Fruit fly (Drosophila melanogaster) whole organism, embryonic: ENCODE data around the gene scu.

Source experiments
- Adf1 ChIP-seq: fragments of 200-800 bp; sonication (Bioruptor generic); IDR thresholded peaks from 2 replicates; pipeline ENCODE4 v1.3.6; 2022; ENCODE audit warnings: missing biosample characterization, missing genetic modification characterization
- CG10147 ChIP-seq: fragments of 200-800 bp; sonication (Bioruptor generic); optimal IDR thresholded peaks from 2 replicates; lab custom pipeline; 2019; ENCODE audit warnings: missing biosample characterization, mild to moderate bottlenecking, missing genetic modification characterization, moderate library complexity
- CG11504 ChIP-seq: fragments of 200-800 bp; sonication (Bioruptor generic); optimal IDR thresholded peaks from 3 replicates; lab custom pipeline; 2019; ENCODE audit warnings: missing biosample characterization, mild to moderate bottlenecking, missing genetic modification characterization, moderate library complexity
- CG12659 ChIP-seq: fragments of 200-800 bp; sonication (Bioruptor generic); optimal IDR thresholded peaks from 3 replicates; lab custom pipeline; 2017; ENCODE audit warnings: mild to moderate bottlenecking, missing biosample characterization, missing genetic modification reagents, missing genetic modification characterization
- CG13296 ChIP-seq: fragments of 200-800 bp; sonication (Bioruptor generic); optimal IDR thresholded peaks from 3 replicates; lab custom pipeline; 2018; ENCODE audit warnings: missing biosample characterization, mild to moderate bottlenecking, missing genetic modification characterization
- CG13424 ChIP-seq: fragments of 200-800 bp; sonication (Bioruptor generic); optimal IDR thresholded peaks from 2 replicates; lab custom pipeline; 2019; ENCODE audit warnings: missing biosample characterization, mild to moderate bottlenecking, missing genetic modification characterization, moderate library complexity
- CG13894 ChIP-seq: fragments of 200-800 bp; sonication (Bioruptor generic); optimal IDR thresholded peaks from 3 replicates; lab custom pipeline; 2018; ENCODE audit warnings: missing biosample characterization, mild to moderate bottlenecking, missing genetic modification characterization, moderate library complexity
- CG15514 ChIP-seq: fragments of 200-800 bp; sonication (Bioruptor generic); optimal IDR thresholded peaks from 3 replicates; lab custom pipeline; 2017; ENCODE audit warnings: missing biosample characterization, missing genetic modification characterization, mild to moderate bottlenecking, moderate library complexity, missing genetic modification reagents
- CG16813 ChIP-seq: fragments of 200-800 bp; sonication (Bioruptor generic); IDR thresholded peaks from 3 replicates; pipeline ENCODE4 v1.3.6; 2022; ENCODE audit warnings: missing biosample characterization, missing genetic modification characterization; ENCODE audit not compliant: partially characterized antibody
- CG17361 ChIP-seq: fragments of 200-800 bp; sonication (Bioruptor generic); IDR thresholded peaks from 3 replicates; pipeline ENCODE4 v1.3.6; 2022; ENCODE audit warnings: missing biosample characterization, missing genetic modification characterization
- CG18011 ChIP-seq: fragments of 200-800 bp; sonication (Bioruptor generic); optimal IDR thresholded peaks from 2 replicates; lab custom pipeline; 2017; ENCODE audit warnings: missing biosample characterization, missing genetic modification characterization, mild to moderate bottlenecking, moderate library complexity, missing genotype
- CG18599 ChIP-seq: fragments of 200-800 bp; sonication (Bioruptor generic); optimal IDR thresholded peaks from 3 replicates; lab custom pipeline; 2017; ENCODE audit warnings: missing biosample characterization, missing genetic modification characterization, mild to moderate bottlenecking, moderate library complexity, missing genetic modification reagents
- CG2120 ChIP-seq: fragments of 200-800 bp; sonication (Bioruptor generic); optimal IDR thresholded peaks from 3 replicates; lab custom pipeline; 2016; ENCODE audit warnings: missing biosample characterization, missing genetic modification characterization
- CG2678 ChIP-seq: fragments of 200-800 bp; sonication (Bioruptor generic); optimal IDR thresholded peaks from 3 replicates; lab custom pipeline; 2019; ENCODE audit warnings: missing biosample characterization, mild to moderate bottlenecking, missing genetic modification characterization, moderate library complexity
- CG2712 ChIP-seq: fragments of 200-800 bp; optimal IDR thresholded peaks from 3 replicates; lab custom pipeline; 2019; ENCODE audit warnings: missing biosample characterization, mild to moderate bottlenecking, missing genetic modification characterization, moderate library complexity
- CG31441 ChIP-seq: fragments of 200-800 bp; sonication (Bioruptor generic); IDR thresholded peaks from 2 replicates; pipeline ENCODE4 v1.3.6; 2022; ENCODE audit warnings: missing biosample characterization, missing genetic modification characterization
- CG3407 ChIP-seq: fragments of 200-800 bp; sonication (Bioruptor generic); optimal IDR thresholded peaks from 2 replicates; lab custom pipeline; 2018; ENCODE audit warnings: missing biosample characterization, mild to moderate bottlenecking, missing genetic modification characterization
- CG4404 ChIP-seq: fragments of 200-800 bp; sonication (Bioruptor generic); IDR thresholded peaks from 2 replicates; pipeline ENCODE4 v1.3.6; 2022; ENCODE audit warnings: missing biosample characterization, missing genetic modification characterization
- CG6272 ChIP-seq: fragments of 200-800 bp; sonication (Bioruptor generic); IDR thresholded peaks from 2 replicates; pipeline ENCODE4 v1.3.6; 2022; ENCODE audit warnings: missing biosample characterization, missing genetic modification characterization
- CG6689 ChIP-seq: fragments of 200-800 bp; sonication (Bioruptor generic); IDR thresholded peaks from 2 replicates; pipeline ENCODE4 v1.3.6; 2022; ENCODE audit warnings: missing biosample characterization, missing genetic modification characterization
- CG7271 ChIP-seq: fragments of 200-800 bp; sonication (Bioruptor generic); optimal IDR thresholded peaks from 2 replicates; lab custom pipeline; 2018; ENCODE audit warnings: missing biosample characterization, mild to moderate bottlenecking, missing genetic modification characterization, moderate library complexity
- CG7556 ChIP-seq: fragments of 200-800 bp; sonication (Bioruptor generic); optimal IDR thresholded peaks from 2 replicates; lab custom pipeline; 2017; ENCODE audit warnings: missing biosample characterization, mild to moderate bottlenecking, missing genetic modification characterization
- CG7839 ChIP-seq: fragments of 200-800 bp; sonication (Bioruptor generic); optimal IDR thresholded peaks from 3 replicates; lab custom pipeline; 2018; ENCODE audit warnings: missing biosample characterization, mild to moderate bottlenecking, missing genetic modification characterization, moderate library complexity
- CTCF ChIP-seq: fragments of 200-800 bp; sonication (Bioruptor generic); optimal IDR thresholded peaks from 2 replicates; lab custom pipeline; 2017; ENCODE audit warnings: missing biosample characterization, mild to moderate bottlenecking, missing genetic modification characterization, moderate library complexity
- Deaf1 ChIP-seq: fragments of 200-800 bp; optimal IDR thresholded peaks from 3 replicates; lab custom pipeline; 2019; ENCODE audit warnings: missing biosample characterization, mild to moderate bottlenecking, missing genetic modification characterization, moderate library complexity
- E2f2 ChIP-seq: fragments of 200-800 bp; sonication (Bioruptor generic); IDR thresholded peaks from 2 replicates; pipeline ENCODE4 v1.3.6; 2022; ENCODE audit warnings: missing biosample characterization, missing genetic modification characterization
- HHEX ChIP-seq: fragments of 200-800 bp; sonication (Bioruptor generic); optimal IDR thresholded peaks from 3 replicates; lab custom pipeline; 2017; ENCODE audit warnings: missing biosample characterization, mild to moderate bottlenecking, missing genetic modification characterization, missing genetic modification reagents
- Hand ChIP-seq: fragments of 200-800 bp; sonication (Bioruptor generic); optimal IDR thresholded peaks from 2 replicates; lab custom pipeline; 2017; ENCODE audit warnings: mild to moderate bottlenecking, missing biosample characterization, missing genetic modification reagents, missing genetic modification characterization
- NC2α ChIP-seq: fragments of 200-800 bp; sonication (Bioruptor generic); optimal IDR thresholded peaks from 2 replicates; lab custom pipeline; 2016; ENCODE audit warnings: missing biosample characterization, missing genetic modification characterization
- Sry-β ChIP-seq: fragments of 200-800 bp; sonication (Bioruptor generic); optimal IDR thresholded peaks from 2 replicates; lab custom pipeline; 2018; ENCODE audit warnings: missing biosample characterization, mild to moderate bottlenecking, missing genetic modification characterization, moderate library complexity
- TFAM ChIP-seq: fragments of 200-800 bp; sonication (Bioruptor generic); optimal IDR thresholded peaks from 2 replicates; lab custom pipeline; 2017; ENCODE audit warnings: missing biosample characterization, missing genetic modification characterization, inconsistent platforms
- chinmo ChIP-seq: fragments of 200-800 bp; sonication (Bioruptor generic); IDR thresholded peaks from 4 replicates; pipeline ENCODE4 v1.3.6; 2022; ENCODE audit warnings: missing biosample characterization, missing genetic modification characterization; ENCODE audit not compliant: partially characterized antibody
- chn ChIP-seq: fragments of 200-800 bp; sonication (Bioruptor generic); optimal IDR thresholded peaks from 2 replicates; lab custom pipeline; 2016; ENCODE audit warnings: missing biosample characterization, missing genetic modification characterization
- crol ChIP-seq: fragments of 200-800 bp; sonication (Bioruptor generic); IDR thresholded peaks from 2 replicates; pipeline ENCODE4 v1.3.6; 2022; ENCODE audit warnings: missing biosample characterization, missing genetic modification characterization
- cwo ChIP-seq: fragments of 200-800 bp; sonication (Bioruptor generic); optimal IDR thresholded peaks from 3 replicates; lab custom pipeline; 2017; ENCODE audit warnings: missing biosample characterization, missing genetic modification characterization, mild to moderate bottlenecking, moderate library complexity, missing genetic modification reagents
- danr ChIP-seq: fragments of 200-800 bp; sonication (Bioruptor generic); IDR thresholded peaks from 2 replicates; pipeline ENCODE4 v1.3.6; 2022; ENCODE audit warnings: missing biosample characterization, missing genetic modification characterization
- disco-r ChIP-seq: fragments of 200-800 bp; sonication (Bioruptor generic); optimal IDR thresholded peaks from 2 replicates; lab custom pipeline; 2016; ENCODE audit warnings: missing biosample characterization, missing genetic modification characterization
- ftz-f1 ChIP-seq: fragments of 200-800 bp; sonication (Bioruptor generic); optimal IDR thresholded peaks from 2 replicates; lab custom pipeline; 2016; ENCODE audit warnings: missing biosample characterization, missing genetic modification characterization
- grau ChIP-seq: fragments of 200-800 bp; optimal IDR thresholded peaks from 3 replicates; lab custom pipeline; 2019; ENCODE audit warnings: missing biosample characterization, mild to moderate bottlenecking, missing genetic modification characterization, moderate library complexity
- hb ChIP-seq: fragments of 200-800 bp; sonication (Bioruptor generic); IDR thresholded peaks from 3 replicates; pipeline ENCODE4 v1.3.6; 2022; ENCODE audit warnings: missing biosample characterization, missing genetic modification characterization; ENCODE audit not compliant: partially characterized antibody
- hth ChIP-seq: fragments of >200 bp; optimal IDR thresholded peaks from 2 replicates; lab custom pipeline; 2017; ENCODE audit warnings: inconsistent platforms
- lab ChIP-seq: fragments of 200-800 bp; sonication (Bioruptor generic); optimal IDR thresholded peaks from 3 replicates; lab custom pipeline; 2017; ENCODE audit warnings: missing biosample characterization, missing genetic modification characterization, mild to moderate bottlenecking, moderate library complexity, missing genetic modification reagents
- lilli ChIP-seq: fragments of 200-800 bp; sonication (Bioruptor generic); optimal IDR thresholded peaks from 3 replicates; lab custom pipeline; 2016; ENCODE audit warnings: missing biosample characterization, missing genetic modification characterization
- phol ChIP-seq: fragments of 200-800 bp; sonication (Bioruptor generic); optimal IDR thresholded peaks from 3 replicates; lab custom pipeline; 2018; ENCODE audit warnings: missing biosample characterization, mild to moderate bottlenecking, missing genetic modification characterization, moderate library complexity
- pum ChIP-seq: fragments of 200-800 bp; sonication (Bioruptor generic); optimal IDR thresholded peaks from 2 replicates; lab custom pipeline; 2016; ENCODE audit warnings: missing biosample characterization, missing genetic modification characterization
- row ChIP-seq: fragments of 200-800 bp; sonication (Bioruptor generic); IDR thresholded peaks from 3 replicates; pipeline ENCODE4 v1.3.6; 2022; ENCODE audit warnings: missing biosample characterization, missing genetic modification characterization
- scrt ChIP-seq: fragments of 200-800 bp; sonication (Bioruptor generic); optimal IDR thresholded peaks from 2 replicates; lab custom pipeline; 2018; ENCODE audit warnings: missing biosample characterization, mild to moderate bottlenecking, missing genetic modification characterization, moderate library complexity
- sna ChIP-seq: fragments of 200-800 bp; sonication (Bioruptor generic); IDR thresholded peaks from 2 replicates; pipeline ENCODE4 v1.3.6; 2022; ENCODE audit warnings: missing biosample characterization, missing genetic modification characterization; ENCODE audit not compliant: partially characterized antibody
- tio ChIP-seq: fragments of 200-800 bp; sonication (Bioruptor generic); optimal IDR thresholded peaks from 2 replicates; lab custom pipeline; 2017; ENCODE audit warnings: missing biosample characterization, missing genetic modification characterization, inconsistent platforms
- zfh2 ChIP-seq: fragments of 200-800 bp; sonication (Bioruptor generic); optimal IDR thresholded peaks from 2 replicates; lab custom pipeline; 2016; ENCODE audit warnings: missing biosample characterization, missing genetic modification characterization

The scu gene

dm6 chrX:18058108-18058507 lies 33.0 kb upstream of the scu start (continued):
- TF ChIP-seq CG12659 (peak; percentile 5), CG2678 (tag; lab: Kevin White, UChicago) (peak; percentile 66), CG11504 (tag; lab: Kevin White, UChicago) (peak; percentile 41), cwo (GFP tag; lab: Kevin White, UChicago) (peak; percentile 15), CG2120 (GFP tag; lab: Kevin White, UChicago) (peak; percentile 30), CG13296 (GFP tag; lab: Kevin White, UChicago) (peak; percentile 20), CG2712 (tag; lab: Kevin White, UChicago) (peak; percentile 8), danr (GFP tag; lab: Robert Waterston, UW) (no peak), TFAM (GFP tag; lab: Kevin White, UChicago) (no peak), hb (no peak), sna (GFP tag; lab: Robert Waterston, UW) (no peak), lab (GFP tag; lab: Kevin White, UChicago) (peak; percentile 44), Sry-β (GFP tag; lab: Kevin White, UChicago) (no peak), CG7556 (peak; percentile 43), chn (GFP tag; lab: Kevin White, UChicago) (no peak), CG17361 (0 out of 3 replicates have a peak, but pooled peaks have one; percentile 11), CG13424 (tag; lab: Kevin White, UChicago) (peak; percentile 26), CG18599 (peak; percentile 66), hth (lab: Kevin White, UChicago) (no peak), phol (tag; lab: Kevin White, UChicago) (peak; percentile 11), CG6272 (GFP tag; lab: Robert Waterston, UW) (no peak), CG15514 (GFP tag; lab: Kevin White, UChicago) (peak; percentile 1), Hand (GFP tag; lab: Kevin White, UChicago) (peak; percentile 39), CG10147 (GFP tag; lab: Kevin White, UChicago) (peak; percentile 2), HHEX (GFP tag; lab: Kevin White, UChicago) (no peak), CG6689 (0 out of 2 replicates have a peak, but pooled peaks have one; percentile 8), CG7839 (tag; lab: Kevin White, UChicago) (peak; percentile 38), tio (no peak), grau (tag; lab: Kevin White, UChicago) (peak; percentile 26), CG31441 (GFP tag; lab: Robert Waterston, UW) (0 out of 2 replicates have a peak, but pooled peaks have one; percentile 16), NC2α (GFP tag; lab: Kevin White, UChicago) (no peak), CG16813 (GFP tag; lab: Robert Waterston, UW) (no peak), row (GFP tag; lab: Robert Waterston, UW) (0 out of 3 replicates have a peak, but pooled peaks have one; percentile 23)

dm6 chrX:18063144-18063772 lies 27.8 kb upstream of the scu start, which contains the start of gene Sh:
Sh (minus strand) TSS chrX:18063247.
- TF ChIP-seq CG4404 (GFP tag; lab: Robert Waterston, UW) (no peak), scrt (GFP tag; lab: Kevin White, UChicago) (peak; percentile 95), crol (GFP tag; lab: Robert Waterston, UW) (peak; percentile 78), ftz-f1 (peak; percentile 59), chinmo (GFP tag; lab: Robert Waterston, UW) (peak; percentile 61; the same call in 1 of the 4 replicates), Deaf1 (tag; lab: Kevin White, UChicago) (peak; percentile 96), pum (no peak), CG13894 (tag; lab: Kevin White, UChicago) (peak; percentile 99), CG3407 (GFP tag; lab: Kevin White, UChicago) (no peak), CG7271 (no peak), zfh2 (GFP tag; lab: Kevin White, UChicago) (no peak), lilli (GFP tag; lab: Kevin White, UChicago) (no peak), CG18011 (GFP tag; lab: Kevin White, UChicago) (no peak), Adf1 (GFP tag; lab: Robert Waterston, UW) (peak; percentile 94), E2f2 (GFP tag; lab: Robert Waterston, UW) (peak; percentile 11; the same call in 1 of the 2 replicates), CTCF (GFP tag; lab: Kevin White, UChicago) (peak; percentile 38), disco-r (GFP tag; lab: Kevin White, UChicago) (no peak)
